Fruit fly (Drosophila melanogaster) whole organism, larva: ENCODE results near the gene RfC38.

ENCODE experiments used
- noc ChIP-seq: fragments of 200-800 bp; sonication (Bioruptor generic); optimal IDR thresholded peaks from 3 replicates; lab custom pipeline; 2019; ENCODE audit warnings: missing biosample characterization, mild to moderate bottlenecking, missing genetic modification characterization, moderate library complexity

Gene RfC38

DNA sequence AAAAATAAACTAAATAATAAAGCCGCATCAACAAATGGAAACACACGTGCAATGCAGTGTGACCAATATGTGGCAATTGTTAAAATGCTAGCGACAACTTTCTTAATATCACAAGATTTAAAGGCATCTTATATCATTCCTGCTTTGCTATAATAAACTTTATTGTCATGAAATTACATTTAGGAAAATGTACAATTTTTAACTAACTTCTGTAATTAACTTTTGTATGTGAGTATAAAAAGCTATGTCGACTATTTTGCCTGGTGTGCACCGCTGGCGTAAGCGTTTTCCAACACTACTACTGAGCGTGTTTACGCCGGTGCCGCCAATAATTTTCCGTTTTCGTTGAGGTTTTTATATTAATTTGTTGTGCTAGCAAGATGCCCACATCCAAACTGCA is 6.9 kb downstream of the RfC38 start, which contains the start of the genes Csl4 and Nup160:
TSS of gene Csl4 (minus strand) at position 69 of the 400 bp plus-strand sequence.
TSS of gene Nup160 (plus strand) at position 279 of the 400 bp plus-strand sequence.
- TF ChIP-seq noc (tag; lab: Kevin White, UChicago) = no peak

DNA sequence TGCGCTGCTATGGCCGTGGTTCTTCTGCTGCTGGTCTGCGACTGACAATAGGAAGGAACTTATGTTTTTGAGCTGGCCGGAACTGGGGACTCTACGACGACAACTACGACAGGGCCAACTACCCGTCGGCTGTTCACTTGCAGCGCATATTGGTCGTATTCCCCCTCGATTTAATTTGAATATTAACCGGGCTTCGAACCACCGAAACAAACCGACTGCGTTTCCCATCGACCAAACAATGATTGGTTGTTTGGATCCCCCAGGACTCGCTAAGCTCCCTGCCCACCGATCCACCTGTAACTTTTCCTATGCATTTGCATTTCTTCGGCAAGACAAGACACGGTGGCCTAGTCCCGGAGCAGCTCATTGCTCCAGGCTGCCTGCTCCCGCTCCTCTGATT is 8.8 kb downstream of the RfC38 start, which contains the start of gene Dnaaf4:
TSS of gene Dnaaf4 (minus strand) at position 101 of the 400 bp plus-strand sequence.
- no peak for TF ChIP-seq noc (tag; lab: Kevin White, UChicago)

DNA sequence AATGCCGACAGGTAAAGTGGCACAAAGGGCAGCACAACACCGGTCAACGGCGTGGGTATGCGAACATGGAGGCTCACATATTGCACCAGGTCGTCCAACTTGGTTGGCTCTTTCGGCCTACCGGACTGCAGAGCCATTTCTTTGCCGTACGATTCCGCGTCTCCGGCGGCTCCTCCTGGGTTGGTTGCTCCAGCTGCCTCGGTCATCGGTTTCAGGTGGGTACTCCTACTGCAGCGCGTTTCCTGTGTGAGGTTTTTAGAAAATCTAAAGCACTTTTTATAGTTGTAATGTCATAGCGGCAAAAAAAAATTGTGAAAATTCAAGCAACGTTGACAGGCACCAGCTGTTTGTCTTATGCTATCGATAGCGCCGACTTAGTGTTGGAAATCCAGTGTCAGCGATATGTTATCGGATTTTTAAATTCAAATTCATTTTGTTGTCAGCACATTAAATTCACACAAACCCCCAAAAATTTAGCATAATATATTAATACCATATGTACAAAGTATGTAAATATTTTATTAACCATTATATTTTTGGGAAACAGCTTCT is 10.4 kb downstream of the RfC38 start, which contains the start of gene CG6230:
TSS of gene CG6230 (minus strand) at position 354 of the 552 bp plus-strand sequence.
- TF ChIP-seq noc (tag; lab: Kevin White, UChicago) = no peak

DNA sequence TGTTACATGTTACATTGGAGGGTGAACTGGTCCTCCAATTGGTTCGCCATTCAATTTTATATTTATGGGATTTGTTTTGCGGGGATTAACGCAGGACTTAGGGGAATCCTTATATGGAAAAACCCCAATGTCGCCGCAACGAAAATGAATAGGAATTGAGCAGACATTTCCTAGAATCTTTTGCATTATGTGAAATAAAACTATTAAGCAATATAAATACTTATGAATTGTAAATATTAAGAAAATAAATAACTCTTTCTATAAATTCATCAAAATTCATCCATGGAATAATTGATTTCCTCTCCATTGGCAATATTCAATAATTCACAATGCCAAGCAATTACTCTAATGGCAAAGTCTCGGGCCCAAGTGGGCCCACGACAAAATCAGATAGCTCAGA is 16.7 kb downstream of the RfC38 start, which contains the start of gene Gr32a:
TSS of gene Gr32a (plus strand) at position 301 of the 400 bp plus-strand sequence.
- TF ChIP-seq noc (tag; lab: Kevin White, UChicago) = no peak

DNA sequence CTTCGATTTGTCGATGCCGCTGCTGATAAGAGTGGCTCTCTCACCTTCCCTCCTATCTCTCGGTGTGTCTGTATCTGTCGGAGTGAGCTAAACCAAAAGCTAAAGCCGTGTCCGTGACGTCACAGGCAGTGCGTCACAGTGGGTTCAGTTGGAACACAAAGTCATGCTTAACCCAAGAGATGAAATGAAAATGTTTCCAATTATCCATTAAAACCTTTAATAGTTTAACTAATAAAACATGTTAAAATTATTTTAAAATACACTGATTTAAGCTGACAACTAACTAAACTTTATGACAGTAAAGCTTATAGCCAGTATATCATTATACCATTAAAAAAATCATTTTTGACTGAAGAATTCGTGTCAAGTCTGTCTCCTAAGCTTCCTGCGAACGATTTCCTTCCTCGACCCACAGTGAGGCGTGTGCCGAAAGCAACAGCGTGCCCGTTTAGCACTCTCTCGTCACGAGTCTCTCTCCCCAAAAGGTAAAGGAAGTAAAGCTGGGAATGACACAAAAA is 17.4 kb downstream of the RfC38 start, which contains the start of gene Idua:
TSS of gene Idua (minus strand) at position 51 of the 518 bp plus-strand sequence.
- TF ChIP-seq noc (tag; lab: Kevin White, UChicago) = no peak

DNA sequence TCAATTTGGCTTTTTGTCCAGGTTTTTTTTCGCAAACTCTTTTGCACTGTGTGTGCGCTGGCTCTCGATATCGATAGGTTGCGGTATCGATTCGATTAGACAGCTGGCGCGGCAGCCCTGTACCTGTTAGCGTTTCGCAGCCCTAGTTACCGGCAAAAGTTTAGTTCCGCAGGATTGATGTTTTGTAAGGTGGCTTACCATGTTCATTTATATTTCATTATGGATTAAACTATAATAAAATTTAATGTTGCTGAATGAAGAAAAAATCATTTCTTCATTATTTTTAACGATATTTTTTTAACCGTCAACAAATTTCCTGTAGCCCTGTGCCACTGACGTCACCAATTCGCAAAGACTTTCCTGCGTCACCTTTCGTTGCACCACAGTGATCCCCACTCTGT is 23.9 kb downstream of the RfC38 start, which contains the start of gene Reps:
TSS of gene Reps (minus strand) at position 84 of the 401 bp plus-strand sequence.
- peak; percentile 95 for TF ChIP-seq noc (tag; lab: Kevin White, UChicago)

DNA sequence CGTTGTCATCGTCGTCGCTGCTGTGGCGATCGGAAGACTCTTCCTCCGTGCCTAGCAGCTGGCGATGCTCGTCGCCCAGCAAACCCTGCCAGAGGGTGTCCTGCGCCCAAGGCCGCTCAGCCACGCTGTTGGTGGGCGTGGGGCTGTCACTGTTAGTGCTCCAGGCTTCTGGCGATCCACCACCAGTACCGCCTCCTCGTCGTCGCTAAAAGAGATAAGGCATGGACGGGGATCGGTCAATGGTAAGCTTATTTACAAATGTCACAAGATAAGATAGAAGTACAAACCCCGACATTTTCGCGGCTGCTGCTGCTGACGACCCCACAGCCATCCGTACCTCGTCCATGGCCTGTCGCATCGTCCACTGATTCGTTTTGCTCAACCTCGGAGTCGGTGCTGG is 25.1 kb downstream of the RfC38 start:
- TF ChIP-seq noc (tag; lab: Kevin White, UChicago) = no peak

DNA sequence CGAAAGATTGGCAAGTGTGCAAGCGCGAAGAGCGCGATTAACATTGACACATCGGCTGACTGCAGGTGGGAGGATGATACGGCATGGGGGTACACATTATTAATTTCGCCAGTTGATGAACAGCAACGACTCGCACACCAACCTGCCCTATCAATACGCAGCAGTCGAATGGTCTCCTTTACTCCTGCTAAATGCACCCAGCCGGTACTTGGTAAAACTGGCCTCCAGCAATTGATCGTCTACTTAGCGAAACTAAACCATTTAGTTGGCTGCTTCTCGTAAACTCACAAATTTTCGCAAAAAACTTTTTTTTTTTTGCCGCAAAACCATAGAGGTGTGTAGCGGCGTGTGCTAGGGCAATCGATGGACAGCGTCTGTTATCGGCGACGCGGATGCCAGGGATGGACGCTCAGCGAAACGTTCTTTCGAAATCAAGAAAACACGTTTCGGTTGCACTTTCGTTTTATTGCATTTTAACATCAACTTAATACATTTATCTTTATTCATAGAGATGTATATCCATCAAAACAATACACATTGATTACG is 29.9 kb downstream of the RfC38 start, which contains the start of gene Ge-1:
TSS of gene Ge-1 (minus strand) at position 373 of the 546 bp plus-strand sequence.
- no peak for TF ChIP-seq noc (tag; lab: Kevin White, UChicago)

DNA sequence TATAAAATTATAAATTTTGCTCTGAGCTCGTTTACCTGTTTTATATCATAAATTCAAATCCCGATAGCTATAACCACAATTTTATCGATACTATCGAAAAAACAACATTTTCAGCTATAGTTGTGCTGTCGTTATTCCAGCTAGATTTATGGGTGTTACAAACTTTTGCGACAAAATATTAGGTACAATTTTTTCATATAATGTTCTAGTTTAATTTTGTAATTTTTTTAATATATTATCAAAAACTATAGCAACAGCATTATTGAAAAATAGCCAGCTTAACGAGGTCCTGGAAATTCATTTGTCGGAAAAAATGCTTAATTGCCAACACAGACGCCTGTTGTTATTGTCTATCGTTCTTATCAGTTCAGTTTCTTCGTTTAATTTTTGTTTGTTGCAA is 39.3 kb downstream of the RfC38 start, which contains the start of gene Wdr59:
TSS of gene Wdr59 (plus strand) at position 334 of the 400 bp plus-strand sequence.
- no peak for TF ChIP-seq noc (tag; lab: Kevin White, UChicago)

DNA sequence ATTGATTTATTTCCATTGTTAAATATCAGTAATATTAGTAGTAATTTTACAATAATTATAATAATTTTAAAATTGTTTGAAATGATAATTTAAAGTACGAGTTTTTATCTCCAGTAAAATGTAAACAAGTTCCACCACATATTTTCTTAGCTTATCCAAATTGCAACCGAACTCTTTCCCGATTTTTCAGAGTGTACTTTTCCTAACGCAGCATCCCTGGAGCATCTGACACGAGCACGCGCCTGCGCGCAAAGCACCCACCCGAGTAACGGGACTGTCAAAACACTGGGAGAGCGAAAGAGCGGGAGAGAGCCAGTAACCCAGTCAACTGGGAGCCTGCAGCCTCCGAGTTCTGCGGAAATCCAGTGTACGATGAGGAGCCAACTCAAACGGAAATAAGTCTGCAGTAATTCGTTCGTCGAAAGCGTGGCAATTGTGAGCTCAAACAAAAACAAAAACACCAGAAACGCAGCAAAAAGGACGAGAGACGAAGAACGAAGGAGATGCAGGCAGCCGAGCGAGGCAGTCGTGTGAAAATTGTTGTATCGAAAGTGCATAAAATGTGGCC is 44.0 kb downstream of the RfC38 start, which contains the start of gene CG16854:
TSS of gene CG16854 (plus strand) at position 365 of the 568 bp plus-strand sequence.
- TF ChIP-seq noc (tag; lab: Kevin White, UChicago) = no peak

DNA sequence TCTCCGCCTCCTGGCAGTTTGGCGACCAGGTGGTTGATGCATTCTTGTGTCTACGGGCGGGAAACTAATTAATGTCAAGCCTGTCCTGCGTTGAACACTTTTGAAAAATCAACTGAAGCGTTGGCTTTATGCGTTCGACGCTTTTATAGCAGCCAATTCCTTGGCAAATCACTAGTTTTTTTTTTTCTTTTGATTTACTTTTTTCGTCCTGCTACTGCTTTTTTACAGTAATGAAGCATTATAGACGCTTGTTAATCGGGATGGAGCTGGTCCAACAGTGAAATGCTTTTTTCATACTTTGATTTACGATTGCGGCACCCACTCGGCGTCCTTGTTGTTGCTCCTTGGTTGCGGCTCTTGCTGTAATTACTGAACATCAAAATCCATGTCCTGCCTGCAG is 45.3 kb downstream of the RfC38 start, which contains the start of gene AstCC:
TSS of gene AstCC (minus strand) at position 101 of the 400 bp plus-strand sequence.
- no peak for TF ChIP-seq noc (tag; lab: Kevin White, UChicago)

DNA sequence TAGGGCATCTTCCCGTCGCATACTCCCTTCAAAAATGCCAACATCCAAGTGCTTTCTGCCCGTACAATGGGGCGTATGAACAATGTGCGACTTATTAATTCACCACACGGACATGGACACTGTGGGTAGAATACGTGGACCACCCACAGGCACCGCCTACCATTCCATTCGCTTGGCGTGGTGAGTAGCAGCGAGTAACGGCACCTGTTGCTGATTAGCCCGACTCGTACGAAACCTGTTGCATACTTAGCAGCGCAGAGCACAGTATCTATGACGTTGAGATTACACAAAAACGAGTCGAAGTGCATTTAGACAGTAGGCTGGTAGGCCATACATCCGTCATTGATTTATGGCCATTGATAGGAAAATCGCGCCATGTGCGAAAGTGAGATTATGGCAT is 48.4 kb downstream of the RfC38 start:
- TF ChIP-seq noc (tag; lab: Kevin White, UChicago) = no peak

DNA sequence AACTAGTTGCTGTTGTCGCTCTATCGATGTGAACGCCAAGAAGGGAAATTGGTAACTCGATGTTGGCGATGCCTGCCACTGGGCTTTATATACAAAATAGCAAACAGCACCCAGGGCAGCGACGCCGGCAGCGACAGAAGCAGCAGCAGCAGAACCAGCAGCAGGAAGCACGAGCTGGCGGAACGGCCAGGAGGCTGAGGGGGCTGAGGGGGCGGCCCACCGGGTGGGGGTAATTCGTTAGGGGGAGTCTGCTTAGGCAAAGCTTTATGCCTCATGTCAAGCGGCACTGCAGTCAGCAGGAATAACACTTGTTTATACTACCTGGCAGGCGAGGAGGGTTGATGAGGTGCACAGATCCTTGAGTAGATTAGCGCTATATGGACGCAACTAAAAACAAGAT is 49.1 kb downstream of the RfC38 start, which contains the start of gene AstC:
TSS of gene AstC (minus strand) at position 63 of the 400 bp plus-strand sequence.
- no peak for TF ChIP-seq noc (tag; lab: Kevin White, UChicago)
